Worm (Caenorhabditis elegans): ENCODE measurements around the gene T21C12.8.

Gene T21C12.8

ce11 chrIII:10569246-10569645, 16.4 kb upstream of the T21C12.8 start:
- peak; percentile 71 for TF ChIP-seq nfya-1 (tag; optimal IDR thresholded peaks at IDR 0.05; ENCODE audit: insufficient read depth)
- no peak for TF ChIP-seq R02D3.7 (tag; optimal IDR thresholded peaks at IDR 0.05)

DNA sequence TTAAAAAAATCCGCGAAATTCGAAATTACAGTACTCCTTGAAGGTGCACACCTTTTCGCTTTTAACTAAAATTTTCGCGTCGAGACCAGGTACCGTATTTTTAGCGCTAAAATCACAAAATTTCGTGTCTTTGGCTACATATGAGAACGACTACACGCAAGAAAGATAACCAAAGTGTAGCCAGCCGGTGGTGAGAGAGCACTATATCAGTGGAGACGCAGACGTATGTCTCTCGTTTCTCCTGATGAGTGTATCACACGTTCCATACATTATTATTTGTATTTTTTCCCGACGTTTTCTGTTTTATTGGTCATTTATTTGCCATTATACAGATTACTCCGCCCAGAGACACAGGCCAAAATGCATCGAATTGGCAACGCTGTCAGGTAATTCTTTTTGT, 13.1 kb upstream of the T21C12.8 start, which contains the start of gene acdh-11:
Gene acdh-11, plus strand, starts transcription at position 333 of the 400 bp plus-strand sequence.
- TF ChIP-seq zag-1 (tag; optimal IDR thresholded peaks at IDR 0.05): no peak
- TF ChIP-seq elt-2 (tag; optimal IDR thresholded peaks at IDR 0.05): peak; percentile 65
- TF ChIP-seq mdl-1 (tag; optimal IDR thresholded peaks at IDR 0.05): no peak
- no peak for TF ChIP-seq lsy-12 (tag; optimal IDR thresholded peaks at IDR 0.05)
- TF ChIP-seq nhr-28 (tag; optimal IDR thresholded peaks at IDR 0.05): no peak
- TF ChIP-seq hmg-11 (tag; optimal IDR thresholded peaks at IDR 0.05): peak; percentile 8
- TF ChIP-seq ceh-82 (tag; optimal IDR thresholded peaks at IDR 0.05): no peak
- TF ChIP-seq unc-39 (tag; optimal IDR thresholded peaks at IDR 0.05): no peak
- peak; percentile 30 for TF ChIP-seq nfya-1 (tag; optimal IDR thresholded peaks at IDR 0.05; ENCODE audit: insufficient read depth)
- TF ChIP-seq fkh-10 (GFP tag; optimal IDR thresholded peaks at IDR 0.05): no peak
- TF ChIP-seq nhr-43 (tag; optimal IDR thresholded peaks at IDR 0.05; ENCODE audit: poor library complexity, severe bottlenecking): peak; percentile 22
- TF ChIP-seq pha-4 (tag; optimal IDR thresholded peaks at IDR 0.05): no peak
- TF ChIP-seq lin-39 (tag; optimal IDR thresholded peaks at IDR 0.05): no peak
- TF ChIP-seq lin-15B (tag; optimal IDR thresholded peaks at IDR 0.05): no peak
- no peak for TF ChIP-seq ZK546.5 (tag; optimal IDR thresholded peaks at IDR 0.05)
- peak; percentile 24 for TF ChIP-seq pqm-1 (tag; optimal IDR thresholded peaks at IDR 0.05)
- no peak for TF ChIP-seq R02D3.7 (tag; optimal IDR thresholded peaks at IDR 0.05)
- TF ChIP-seq jun-1 (tag; optimal IDR thresholded peaks at IDR 0.05): no peak
- no peak for TF ChIP-seq ceh-16 (tag; optimal IDR thresholded peaks at IDR 0.05)
- TF ChIP-seq egl-5 (tag; optimal IDR thresholded peaks at IDR 0.05): no peak
- TF ChIP-seq nhr-11 (tag; optimal IDR thresholded peaks at IDR 0.05): no peak

DNA sequence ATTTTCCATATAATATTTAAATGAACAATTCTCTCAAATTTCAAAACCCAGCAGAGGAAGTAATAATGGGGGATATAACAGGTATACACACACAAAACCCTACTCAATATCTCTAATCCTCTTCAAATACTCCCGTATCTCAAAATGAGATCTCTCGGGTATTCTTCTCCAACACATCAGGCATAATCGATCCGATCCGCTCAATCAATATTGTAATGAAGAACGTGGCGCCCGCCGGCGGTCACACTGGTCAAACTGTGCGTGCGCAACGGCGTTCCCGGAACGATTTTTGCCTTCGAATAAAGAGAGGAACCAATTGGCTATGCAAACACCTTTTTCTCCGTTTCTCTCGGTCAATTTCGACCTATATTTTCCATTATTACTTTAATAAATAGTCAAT, 9.7 kb upstream of the T21C12.8 start:
- peak; percentile 79 for TF ChIP-seq ceh-28 (tag; optimal IDR thresholded peaks at IDR 0.05)
- TF ChIP-seq lin-39 (tag; optimal IDR thresholded peaks at IDR 0.05): peak; percentile 12
- TF ChIP-seq nhr-23 (tag; optimal IDR thresholded peaks at IDR 0.05): peak; percentile 25
- no peak for TF ChIP-seq nhr-12 (tag; optimal IDR thresholded peaks at IDR 0.05)

- TF ChIP-seq zag-1 (tag; optimal IDR thresholded peaks at IDR 0.05) (no peak), nhr-12 (tag; optimal IDR thresholded peaks at IDR 0.05) (no peak), nhr-237 (tag; optimal IDR thresholded peaks at IDR 0.05) (no peak), tbx-2 (tag; optimal IDR thresholded peaks at IDR 0.05) (no peak), egl-5 (tag; optimal IDR thresholded peaks at IDR 0.05) (no peak)
Measured at ce11 chrIII:10561904-10562303, 9.1 kb upstream of the T21C12.8 start, which contains the start of gene Y45F3A.1. Y45F3A.1 (minus strand) TSS chrIII:10561915.

DNA sequence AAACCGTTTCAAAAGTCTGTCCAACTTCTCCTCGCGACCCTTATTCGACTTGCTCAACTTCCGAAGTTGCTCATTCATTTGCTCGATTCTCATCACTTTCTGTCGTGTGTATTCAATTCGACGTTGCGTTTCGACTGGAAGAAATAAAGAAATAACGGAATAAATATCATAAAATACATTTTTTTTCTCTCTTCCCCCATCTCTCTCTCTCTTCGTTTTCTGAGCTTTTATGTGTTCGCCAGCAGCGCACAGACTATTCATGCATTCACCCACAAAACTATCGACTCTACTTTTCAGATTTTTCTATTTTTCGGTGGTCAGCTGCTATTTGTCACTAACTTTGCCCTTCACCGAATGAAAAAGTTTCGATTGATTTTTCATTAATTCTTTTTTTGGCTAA, 7.5 kb upstream of the T21C12.8 start, which contains the start of gene rab-30:
Gene rab-30, plus strand, starts transcription at position 301 of the 400 bp plus-strand sequence.
- TF ChIP-seq nhr-43 (tag; optimal IDR thresholded peaks at IDR 0.05; ENCODE audit: poor library complexity, severe bottlenecking) (no peak), hmg-11 (tag; optimal IDR thresholded peaks at IDR 0.05) (no peak), zag-1 (tag; optimal IDR thresholded peaks at IDR 0.05) (no peak)

ce11 chrIII:10557910-10558309, 5.1 kb upstream of the T21C12.8 start, which contains the start of gene T21C12.4:
T21C12.4 (minus strand) TSS chrIII:10558010.
- TF ChIP-seq unc-39 (tag; optimal IDR thresholded peaks at IDR 0.05): no peak
- TF ChIP-seq eor-1 (tag; optimal IDR thresholded peaks at IDR 0.05): no peak
- no peak for TF ChIP-seq elt-2 (tag; optimal IDR thresholded peaks at IDR 0.05)
- no peak for TF ChIP-seq nhr-11 (tag; optimal IDR thresholded peaks at IDR 0.05)
- TF ChIP-seq jun-1 (tag; optimal IDR thresholded peaks at IDR 0.05): no peak
- TF ChIP-seq ceh-16 (tag; optimal IDR thresholded peaks at IDR 0.05): no peak
- TF ChIP-seq R02D3.7 (tag; optimal IDR thresholded peaks at IDR 0.05): no peak

ce11 chrIII:10538757-10539213, 14.0 kb downstream of the T21C12.8 start, which contains the start of gene nlp-68:
nlp-68 (minus strand) TSS chrIII:10539163.
- TF ChIP-seq daf-12 (tag; optimal IDR thresholded peaks at IDR 0.05) (no peak), nhr-28 (tag; optimal IDR thresholded peaks at IDR 0.05) (no peak), nhr-25 (tag; optimal IDR thresholded peaks at IDR 0.05) (no peak), egl-5 (tag; optimal IDR thresholded peaks at IDR 0.05) (no peak), nhr-67 (tag; optimal IDR thresholded peaks at IDR 0.05) (no peak), R02D3.7 (tag; optimal IDR thresholded peaks at IDR 0.05) (no peak), aly-2 (tag; optimal IDR thresholded peaks at IDR 0.05) (no peak)

Data from whole organism, L3 larva.